Worm (Caenorhabditis elegans) whole organism, early embryonic: ENCODE data around the gene Y48A6B.14.

Source experiments
- B0310.2 ChIP-seq: sonication (generic microtip); optimal IDR thresholded peaks from 2 replicates; lab custom pipeline; 2016; ENCODE audit warnings: mild to moderate bottlenecking, missing genetic modification characterization, missing compliant biosample characterization
- F13C5.2 ChIP-seq: sonication (generic microtip); optimal IDR thresholded peaks from 2 replicates; lab custom pipeline; 2017; ENCODE audit warnings: mild to moderate bottlenecking, missing genetic modification characterization, inconsistent platforms, missing compliant biosample characterization
- ama-1 ChIP-seq: fragments of 150-350 bp; optimal IDR thresholded peaks from 2 replicates; lab custom pipeline; 2014
- ceh-13 ChIP-seq: fragments of 200-800 bp; sonication (Bioruptor generic); optimal IDR thresholded peaks from 2 replicates; lab custom pipeline; 2018; ENCODE audit warnings: mild to moderate bottlenecking, missing genetic modification characterization, missing compliant biosample characterization
- ceh-36 ChIP-seq: sonication (generic microtip); optimal IDR thresholded peaks from 2 replicates; lab custom pipeline; 2016; ENCODE audit warnings: missing genetic modification characterization, inconsistent platforms, missing compliant biosample characterization
- flt-1 ChIP-seq: fragments of 200-800 bp; sonication (Bioruptor generic); IDR thresholded peaks from 2 replicates; pipeline ENCODE4 v1.3.6; 2022; ENCODE audit warnings: missing genetic modification characterization, missing compliant biosample characterization
- hmg-4 ChIP-seq: fragments of 200-800 bp; sonication (Bioruptor generic); optimal IDR thresholded peaks from 2 replicates; lab custom pipeline; 2018; ENCODE audit warnings: mild to moderate bottlenecking, missing genetic modification characterization, missing compliant biosample characterization
- hnd-1 ChIP-seq: sonication (generic microtip); optimal IDR thresholded peaks from 2 replicates; lab custom pipeline; 2016; ENCODE audit warnings: missing genetic modification characterization, missing compliant biosample characterization
- pes-1 ChIP-seq: fragments of 200-800 bp; sonication (Bioruptor generic); IDR thresholded peaks from 2 replicates; pipeline ENCODE4 v1.3.6; 2022; ENCODE audit warnings: missing genetic modification reagents, missing genetic modification characterization, missing compliant biosample characterization
- scrt-1 ChIP-seq: fragments of 200-800 bp; sonication (Bioruptor generic); IDR thresholded peaks from 2 replicates; pipeline ENCODE4 v1.3.6; 2022; ENCODE audit warnings: missing genetic modification characterization, missing compliant biosample characterization
- sea-1 ChIP-seq: fragments of 200-800 bp; sonication (Bioruptor generic); conservative IDR thresholded peaks from 2 replicates; pipeline ENCODE4 v1.3.6; 2022; ENCODE audit warnings: missing genetic modification characterization, missing compliant biosample characterization
- tbx-11 ChIP-seq: fragments of 200-800 bp; sonication (Bioruptor generic); IDR thresholded peaks from 2 replicates; pipeline ENCODE4 v1.3.6; 2022; ENCODE audit warnings: missing genetic modification characterization, missing compliant biosample characterization
- tbx-37 ChIP-seq: fragments of 200-800 bp; sonication (Bioruptor generic); conservative IDR thresholded peaks from 2 replicates; pipeline ENCODE4 v1.3.6; 2022; ENCODE audit warnings: missing genetic modification reagents, missing genetic modification characterization, missing compliant biosample characterization
- tra-4 ChIP-seq: sonication (generic microtip); optimal IDR thresholded peaks from 2 replicates; lab custom pipeline; 2017; ENCODE audit warnings: missing genetic modification characterization, missing compliant biosample characterization

- TF ChIP-seq tra-4 (tag; lab: Kevin White, UChicago) = no peak
- no peak for TF ChIP-seq pes-1 (GFP tag; lab: Robert Waterston, UW)
- TF ChIP-seq ceh-36 (tag; lab: Kevin White, UChicago) = no peak
- TF ChIP-seq ama-1 (lab: Kevin White, UChicago) = no peak
- TF ChIP-seq ceh-13 (GFP tag; lab: Kevin White, UChicago) = no peak
- TF ChIP-seq flt-1 = no peak
- TF ChIP-seq F13C5.2 (tag; lab: Kevin White, UChicago) = no peak
- no peak for TF ChIP-seq tbx-37 (GFP tag; lab: Robert Waterston, UW)
- no peak for TF ChIP-seq sea-1
- no peak for TF ChIP-seq hnd-1 (tag; lab: Kevin White, UChicago)
- TF ChIP-seq scrt-1 = no peak
- TF ChIP-seq tbx-11 (GFP tag; lab: Robert Waterston, UW) = no peak
- no peak for TF ChIP-seq B0310.2
- no peak for TF ChIP-seq hmg-4 (GFP tag; lab: Kevin White, UChicago)
Observed at ce11 chrIII:11032872-11033271, 1.5 kb downstream of the Y48A6B.14 start, which contains the start of gene Y48A6B.9.
